Fruit fly (Drosophila melanogaster) whole organism, prepupa: ENCODE results near the gene Grl36b.

Experiments used
- Blimp-1 ChIP-seq: fragments of 200-800 bp; sonication (Bioruptor generic); optimal IDR thresholded peaks from 3 replicates; lab custom pipeline; 2017; ENCODE audit warnings: missing biosample characterization, missing genetic modification characterization, mild to moderate bottlenecking, moderate library complexity, missing genetic modification reagents
- CG10631 ChIP-seq: fragments of 200-800 bp; sonication (Bioruptor generic); optimal IDR thresholded peaks from 2 replicates; lab custom pipeline; 2016; ENCODE audit warnings: missing biosample characterization, missing genetic modification characterization
- CG11294 ChIP-seq: fragments of 200-800 bp; sonication (Bioruptor generic); IDR thresholded peaks from 2 replicates; pipeline ENCODE4 v1.3.6; 2022; ENCODE audit warnings: missing biosample characterization, missing genetic modification characterization
- CG11762 ChIP-seq: fragments of 200-800 bp; sonication (Bioruptor generic); optimal IDR thresholded peaks from 3 replicates; lab custom pipeline; 2016; ENCODE audit warnings: missing biosample characterization, missing genetic modification characterization; ENCODE audit not compliant: insufficient read depth
- CG11902 ChIP-seq: fragments of 200-800 bp; sonication (Bioruptor generic); optimal IDR thresholded peaks from 3 replicates; lab custom pipeline; 2016; ENCODE audit warnings: missing biosample characterization, missing genetic modification characterization
- CG1621 ChIP-seq: fragments of 200-800 bp; sonication (Bioruptor generic); optimal IDR thresholded peaks from 3 replicates; lab custom pipeline; 2018; ENCODE audit warnings: missing biosample characterization, mild to moderate bottlenecking, missing genetic modification characterization
- CG16779 ChIP-seq: fragments of 200-800 bp; sonication (Bioruptor generic); optimal IDR thresholded peaks from 3 replicates; lab custom pipeline; 2017; ENCODE audit warnings: missing biosample characterization, mild to moderate bottlenecking, missing genetic modification characterization
- CG3032 ChIP-seq: fragments of 200-800 bp; optimal IDR thresholded peaks from 2 replicates; lab custom pipeline; 2019; ENCODE audit warnings: missing biosample characterization, mild to moderate bottlenecking, missing genetic modification characterization, moderate library complexity
- CG3919 ChIP-seq: fragments of 200-800 bp; sonication (Bioruptor generic); optimal IDR thresholded peaks from 3 replicates; lab custom pipeline; 2016; ENCODE audit warnings: missing biosample characterization, missing genetic modification characterization
- CG4318 ChIP-seq: fragments of 200-800 bp; sonication (Bioruptor generic); optimal IDR thresholded peaks from 3 replicates; lab custom pipeline; 2017; ENCODE audit warnings: missing biosample characterization, mild to moderate bottlenecking, missing genetic modification characterization
- CG6163 ChIP-seq: fragments of 200-800 bp; sonication (Bioruptor generic); IDR thresholded peaks from 3 replicates; pipeline ENCODE4 v1.3.6; 2022; ENCODE audit warnings: missing biosample characterization, missing genetic modification characterization
- CG6276 ChIP-seq: fragments of 200-800 bp; sonication (Bioruptor generic); optimal IDR thresholded peaks from 2 replicates; lab custom pipeline; 2017; ENCODE audit warnings: missing biosample characterization, mild to moderate bottlenecking, missing genetic modification characterization
- CG6792 ChIP-seq: fragments of 200-800 bp; sonication (Bioruptor generic); optimal IDR thresholded peaks from 3 replicates; lab custom pipeline; 2016; ENCODE audit warnings: missing biosample characterization, missing genetic modification characterization
- CG6808 ChIP-seq: fragments of 200-800 bp; sonication (Bioruptor generic); optimal IDR thresholded peaks from 3 replicates; lab custom pipeline; 2017; ENCODE audit warnings: missing biosample characterization, missing genetic modification characterization, mild to moderate bottlenecking, moderate library complexity, missing genetic modification reagents
- CG8319 ChIP-seq: fragments of 200-800 bp; sonication (Bioruptor generic); optimal IDR thresholded peaks from 3 replicates; lab custom pipeline; 2016; ENCODE audit warnings: missing biosample characterization, missing genetic modification characterization
- CG8632 ChIP-seq: fragments of 200-800 bp; sonication (Bioruptor generic); optimal IDR thresholded peaks from 3 replicates; lab custom pipeline; 2016; ENCODE audit warnings: missing biosample characterization, missing genetic modification characterization
- CG9139 ChIP-seq: fragments of 200-800 bp; sonication (Bioruptor generic); optimal IDR thresholded peaks from 3 replicates; lab custom pipeline; 2017; ENCODE audit warnings: missing biosample characterization, mild to moderate bottlenecking, missing genetic modification characterization
- Eip75B ChIP-seq: fragments of 200-800 bp; sonication (Bioruptor generic); optimal IDR thresholded peaks from 3 replicates; lab custom pipeline; 2016; ENCODE audit warnings: missing biosample characterization, missing genetic modification characterization
- Eip78C ChIP-seq: fragments of 200-800 bp; sonication (Bioruptor generic); peaks from one replicate; lab custom pipeline; 2016; ENCODE audit warnings: missing biosample characterization, missing genetic modification characterization
- Eip93F ChIP-seq: fragments of 200-800 bp; sonication (Bioruptor generic); optimal IDR thresholded peaks from 2 replicates; lab custom pipeline; 2016; ENCODE audit warnings: missing biosample characterization, mild to moderate bottlenecking, missing genetic modification characterization
- Ets21C ChIP-seq: fragments of 200-800 bp; sonication (Bioruptor generic); optimal IDR thresholded peaks from 3 replicates; lab custom pipeline; 2016; ENCODE audit warnings: missing biosample characterization, missing genetic modification characterization
- Ets96B ChIP-seq: fragments of 200-800 bp; optimal IDR thresholded peaks from 2 replicates; lab custom pipeline; 2019; ENCODE audit warnings: missing biosample characterization, mild to moderate bottlenecking, missing genetic modification characterization, moderate library complexity
- Gug ChIP-seq: fragments of 200-800 bp; sonication (Bioruptor generic); IDR thresholded peaks from 2 replicates; pipeline ENCODE4 v1.3.6; 2022; ENCODE audit warnings: missing biosample characterization, missing genetic modification characterization
- Hr4 ChIP-seq: fragments of 200-800 bp; sonication (Bioruptor generic); optimal IDR thresholded peaks from 3 replicates; lab custom pipeline; 2016; ENCODE audit warnings: missing biosample characterization, missing genetic modification characterization
- Lpt ChIP-seq: fragments of 200-800 bp; sonication (Bioruptor generic); optimal IDR thresholded peaks from 3 replicates; lab custom pipeline; 2016; ENCODE audit warnings: missing biosample characterization, missing genetic modification characterization
- Met ChIP-seq: fragments of 200-800 bp; sonication (Bioruptor generic); optimal IDR thresholded peaks from 3 replicates; lab custom pipeline; 2016; ENCODE audit warnings: missing biosample characterization, missing genetic modification characterization
- OdsH ChIP-seq: fragments of 200-800 bp; sonication (Bioruptor generic); optimal IDR thresholded peaks from 3 replicates; lab custom pipeline; 2016; ENCODE audit warnings: missing biosample characterization, missing genetic modification characterization
- Sox102F ChIP-seq: fragments of 200-800 bp; sonication (Bioruptor generic); optimal IDR thresholded peaks from 2 replicates; lab custom pipeline; 2016; ENCODE audit warnings: missing biosample characterization, mild to moderate bottlenecking, missing genetic modification characterization
- Sox14 ChIP-seq: fragments of 200-800 bp; sonication (Bioruptor generic); optimal IDR thresholded peaks from 3 replicates; lab custom pipeline; 2016; ENCODE audit warnings: missing biosample characterization, missing genetic modification characterization
- achi ChIP-seq: fragments of 200-800 bp; sonication (Bioruptor generic); optimal IDR thresholded peaks from 3 replicates; lab custom pipeline; 2016; ENCODE audit warnings: missing biosample characterization, missing genetic modification characterization
- acj6 ChIP-seq: fragments of 200-800 bp; sonication (Bioruptor generic); optimal IDR thresholded peaks from 3 replicates; lab custom pipeline; 2016; ENCODE audit warnings: missing biosample characterization, missing genetic modification characterization
- cyc ChIP-seq: fragments of 200-800 bp; sonication (Bioruptor generic); optimal IDR thresholded peaks from 3 replicates; lab custom pipeline; 2016; ENCODE audit warnings: missing biosample characterization, missing genetic modification characterization
- dac ChIP-seq: fragments of 200-800 bp; sonication (Bioruptor generic); optimal IDR thresholded peaks from 2 replicates; lab custom pipeline; 2017; ENCODE audit warnings: missing biosample characterization, mild to moderate bottlenecking, missing genetic modification characterization
- dsx ChIP-seq: fragments of 200-800 bp; optimal IDR thresholded peaks from 3 replicates; lab custom pipeline; 2019; ENCODE audit warnings: missing biosample characterization, mild to moderate bottlenecking, missing genetic modification characterization, moderate library complexity; ENCODE audit not compliant: poor library complexity, severe bottlenecking
- eg ChIP-seq: fragments of 200-800 bp; sonication (Bioruptor generic); IDR thresholded peaks from 3 replicates; pipeline ENCODE4 v1.3.6; 2022; ENCODE audit warnings: missing biosample characterization, missing genetic modification characterization
- fd85E ChIP-seq: fragments of 200-800 bp; sonication (Bioruptor generic); optimal IDR thresholded peaks from 3 replicates; lab custom pipeline; 2016; ENCODE audit warnings: missing biosample characterization, missing genetic modification characterization
- fkh ChIP-seq: fragments of 200-800 bp; sonication (Bioruptor generic); optimal IDR thresholded peaks from 3 replicates; lab custom pipeline; 2017; ENCODE audit warnings: missing biosample characterization, mild to moderate bottlenecking, missing genetic modification characterization, moderate library complexity
- lz ChIP-seq: fragments of 200-800 bp; sonication (Bioruptor generic); optimal IDR thresholded peaks from 3 replicates; lab custom pipeline; 2016; ENCODE audit warnings: missing biosample characterization, missing genetic modification characterization
- net ChIP-seq: fragments of 200-800 bp; sonication (Bioruptor generic); optimal IDR thresholded peaks from 3 replicates; lab custom pipeline; 2016; ENCODE audit warnings: missing biosample characterization, missing genetic modification characterization
- pdm3 ChIP-seq: fragments of 200-800 bp; sonication (Bioruptor generic); optimal IDR thresholded peaks from 3 replicates; lab custom pipeline; 2016; ENCODE audit warnings: missing biosample characterization, missing genetic modification characterization
- ss ChIP-seq, 2 experiments: fragments of 200-800 bp; sonication (Bioruptor generic); optimal IDR thresholded peaks; 2 replicates in 1 of 2; 3 replicates in 1 of 2; lab custom pipeline; 2017 to 2018; ENCODE audit warnings: mild to moderate bottlenecking in 2 of 2, missing biosample characterization in 2 of 2, missing genetic modification characterization in 2 of 2, moderate library complexity in 1 of 2
- svp ChIP-seq: fragments of 200-800 bp; sonication (Bioruptor generic); peaks from one replicate; lab custom pipeline; 2016; ENCODE audit warnings: missing biosample characterization, missing genetic modification characterization
- topi ChIP-seq: fragments of 200-800 bp; sonication (Bioruptor generic); optimal IDR thresholded peaks from 3 replicates; lab custom pipeline; 2016; ENCODE audit warnings: missing biosample characterization, missing genetic modification characterization
- vri ChIP-seq: fragments of 200-800 bp; sonication (Bioruptor generic); optimal IDR thresholded peaks from 3 replicates; lab custom pipeline; 2016; ENCODE audit warnings: missing biosample characterization, mild to moderate bottlenecking, missing genetic modification characterization

Gene Grl36b

dm6 chr2L:18145253-18145652 lies 19.7 kb upstream of the Grl36b start (continued):
- TF ChIP-seq CG9139 (GFP tag; lab: Kevin White, UChicago), result peak; percentile 88
- TF ChIP-seq CG6276, result peak; percentile 53
- TF ChIP-seq topi (GFP tag; lab: Kevin White, UChicago), result peak; percentile 95
- TF ChIP-seq Sox102F, result peak; percentile 94
- TF ChIP-seq Sox14, result peak; percentile 93
- TF ChIP-seq CG11902 (GFP tag; lab: Kevin White, UChicago), result peak; percentile 92
- peak; percentile 93 for TF ChIP-seq cyc (GFP tag; lab: Kevin White, UChicago)
- peak; percentile 87 for TF ChIP-seq eg (GFP tag; lab: Robert Waterston, UW)
- TF ChIP-seq CG8319 (GFP tag; lab: Kevin White, UChicago), result peak; percentile 91
- peak; percentile 69 for TF ChIP-seq fd85E
- peak; percentile 89 for TF ChIP-seq CG1621 (tag; lab: Kevin White, UChicago)
- TF ChIP-seq CG8632 (GFP tag; lab: Kevin White, UChicago), result peak; percentile 92
- TF ChIP-seq pdm3 (GFP tag; lab: Kevin White, UChicago), result peak; percentile 92
- peak; percentile 84 for TF ChIP-seq Hr4 (GFP tag; lab: Kevin White, UChicago)
- peak; percentile 95 for TF ChIP-seq svp (GFP tag; lab: Kevin White, UChicago)
- peak; percentile 89 for TF ChIP-seq CG11762
- peak; percentile 94 for TF ChIP-seq vri (GFP tag; lab: Kevin White, UChicago)
- peak; percentile 89 for TF ChIP-seq Ets21C (GFP tag; lab: Kevin White, UChicago)
- TF ChIP-seq Eip78C (GFP tag; lab: Kevin White, UChicago), result peak; percentile 97
- peak; percentile 76; the same call in 1 of the 2 replicates for TF ChIP-seq CG11294 (GFP tag; lab: Robert Waterston, UW)
- peak; percentile 93 for TF ChIP-seq lz (GFP tag; lab: Kevin White, UChicago)
- TF ChIP-seq Ets96B (tag; lab: Kevin White, UChicago), result peak; percentile 91
- TF ChIP-seq net (GFP tag; lab: Kevin White, UChicago), result peak; percentile 87
- peak; percentile 96 for TF ChIP-seq Met
- TF ChIP-seq Blimp-1 (GFP tag; lab: Kevin White, UChicago), result peak; percentile 75
- TF ChIP-seq achi, result peak; percentile 91
- peak; percentile 76 for TF ChIP-seq fkh (GFP tag; lab: Kevin White, UChicago)
- peak; percentile 78 for TF ChIP-seq Lpt (GFP tag; lab: Kevin White, UChicago)
- peak; percentile 91 for TF ChIP-seq CG10631
- peak; percentile 95 for TF ChIP-seq acj6 (GFP tag; lab: Kevin White, UChicago)
- TF ChIP-seq dsx, result peak; percentile 89

- TF ChIP-seq dac (GFP tag; lab: Kevin White, UChicago), result no peak
- peak; percentile 10 for TF ChIP-seq vri (GFP tag; lab: Kevin White, UChicago)
- TF ChIP-seq acj6 (GFP tag; lab: Kevin White, UChicago), result no peak
- TF ChIP-seq fkh (GFP tag; lab: Kevin White, UChicago), result peak; percentile 26
- no peak for TF ChIP-seq CG6792
Observed at dm6 chr2L:18144268-18144834, 18.8 kb upstream of the Grl36b start.

dm6 chr2L:18143176-18143575 lies 17.6 kb upstream of the Grl36b start:
- TF ChIP-seq ss (GFP tag; optimal IDR thresholded peaks at IDR 0.05; lab: Kevin White, UChicago) (no peak), svp (GFP tag; lab: Kevin White, UChicago) (peak; percentile 91)

dm6 chr2L:18141471-18142345 lies 16.2 kb upstream of the Grl36b start:
- peak; percentile 20 for TF ChIP-seq fd85E
- peak; percentile 53 for TF ChIP-seq cyc (GFP tag; lab: Kevin White, UChicago)
- peak; percentile 80 for TF ChIP-seq CG3919 (GFP tag; lab: Kevin White, UChicago)
- TF ChIP-seq CG16779 (tag; lab: Kevin White, UChicago), result peak; percentile 50
- TF ChIP-seq Hr4 (GFP tag; lab: Kevin White, UChicago), result peak; percentile 82
- TF ChIP-seq CG4318, result no peak
- peak; percentile 63 for TF ChIP-seq Sox14
- peak; percentile 52 for TF ChIP-seq CG3032 (tag; lab: Kevin White, UChicago)
- peak; percentile 50; the same call in 1 of the 2 replicates for TF ChIP-seq Gug (GFP tag; lab: Robert Waterston, UW)
- no peak for TF ChIP-seq Eip93F (GFP tag; lab: Kevin White, UChicago)
- TF ChIP-seq CG6163 (GFP tag; lab: Robert Waterston, UW), result no peak; the same call in 1 of the 3 replicates
- TF ChIP-seq CG6808 (GFP tag; lab: Kevin White, UChicago), result peak; percentile 9
- peak; percentile 69 for TF ChIP-seq vri (GFP tag; lab: Kevin White, UChicago)
- TF ChIP-seq achi, result peak; percentile 58
- TF ChIP-seq OdsH (GFP tag; lab: Kevin White, UChicago), result peak; percentile 80
- peak; percentile 68 for TF ChIP-seq Eip75B
- TF ChIP-seq svp (GFP tag; lab: Kevin White, UChicago), result peak; percentile 87
